Fruit fly (Drosophila melanogaster) whole organism, embryonic: Measurements from ENCODE around the gene nesd.

Experiments
- Abd-B ChIP-seq: fragments of 200-800 bp; sonication (Bioruptor generic); optimal IDR thresholded peaks from 2 replicates; lab custom pipeline; 2018; ENCODE audit warnings: missing biosample characterization, mild to moderate bottlenecking, missing genetic modification characterization, moderate library complexity
- Atf3 ChIP-seq: fragments of 200-800 bp; sonication (Bioruptor generic); optimal IDR thresholded peaks from 3 replicates; lab custom pipeline; 2016; ENCODE audit warnings: missing biosample characterization, missing genetic modification characterization
- Awh ChIP-seq: fragments of 200-800 bp; sonication (Bioruptor generic); IDR thresholded peaks from 2 replicates; pipeline ENCODE4, ENCODE4 v1.3.6; 2022; ENCODE audit warnings: missing biosample characterization, missing genetic modification characterization
- Bdp1 ChIP-seq: fragments of 200-800 bp; sonication (Bioruptor generic); optimal IDR thresholded peaks from 3 replicates; lab custom pipeline; 2016; ENCODE audit warnings: missing biosample characterization, missing genetic modification characterization
- Blimp-1 ChIP-seq: fragments of 200-800 bp; sonication (Bioruptor generic); optimal IDR thresholded peaks from 3 replicates; lab custom pipeline; 2018; ENCODE audit warnings: missing biosample characterization, missing genetic modification characterization, mild to moderate bottlenecking, moderate library complexity, missing genetic modification reagents
- C15 ChIP-seq: fragments of 200-800 bp; sonication (Bioruptor generic); IDR thresholded peaks from 3 replicates; pipeline ENCODE4 v1.3.6; 2022; ENCODE audit warnings: missing biosample characterization, missing genetic modification characterization
- CG12219 ChIP-seq: fragments of 200-800 bp; sonication (Bioruptor generic); optimal IDR thresholded peaks from 3 replicates; lab custom pipeline; 2018; ENCODE audit warnings: missing biosample characterization, mild to moderate bottlenecking, missing genetic modification characterization
- CG13287 ChIP-seq: fragments of 200-800 bp; sonication (Bioruptor generic); IDR thresholded peaks from 2 replicates; pipeline ENCODE4 v1.3.6; 2022; ENCODE audit warnings: missing biosample characterization, missing genetic modification characterization; ENCODE audit not compliant: partially characterized antibody
- CG14965 ChIP-seq: fragments of 200-800 bp; sonication (Bioruptor generic); optimal IDR thresholded peaks from 2 replicates; lab custom pipeline; 2016; ENCODE audit warnings: missing biosample characterization, missing genetic modification characterization, borderline replicate concordance
- CG1647 ChIP-seq: fragments of 200-800 bp; sonication (Bioruptor generic); optimal IDR thresholded peaks from 3 replicates; lab custom pipeline; 2016; ENCODE audit warnings: missing biosample characterization, missing genetic modification characterization
- CG17912 ChIP-seq: fragments of 200-800 bp; sonication (Bioruptor generic); optimal IDR thresholded peaks from 2 replicates; lab custom pipeline; 2018; ENCODE audit warnings: missing biosample characterization, mild to moderate bottlenecking, missing genetic modification characterization
- CG18599 ChIP-seq: fragments of 200-800 bp; sonication (Bioruptor generic); optimal IDR thresholded peaks from 3 replicates; lab custom pipeline; 2017; ENCODE audit warnings: missing biosample characterization, missing genetic modification characterization, mild to moderate bottlenecking, moderate library complexity, missing genetic modification reagents
- CG2678 ChIP-seq: fragments of 200-800 bp; sonication (Bioruptor generic); optimal IDR thresholded peaks from 3 replicates; lab custom pipeline; 2019; ENCODE audit warnings: missing biosample characterization, mild to moderate bottlenecking, missing genetic modification characterization, moderate library complexity
- CG31441 ChIP-seq: fragments of 200-800 bp; sonication (Bioruptor generic); IDR thresholded peaks from 2 replicates; pipeline ENCODE4 v1.3.6; 2022; ENCODE audit warnings: missing biosample characterization, missing genetic modification characterization
- CG3838 ChIP-seq: fragments of 200-800 bp; sonication (Bioruptor generic); optimal IDR thresholded peaks from 3 replicates; lab custom pipeline; 2016; ENCODE audit warnings: missing biosample characterization, missing genetic modification characterization
- CG3995 ChIP-seq: fragments of 200-800 bp; sonication (Bioruptor generic); optimal IDR thresholded peaks from 3 replicates; lab custom pipeline; 2016; ENCODE audit warnings: missing biosample characterization, missing genetic modification characterization
- CG42726 ChIP-seq: fragments of 200-800 bp; sonication (Bioruptor generic); IDR thresholded peaks from 2 replicates; pipeline ENCODE4 v1.3.6; 2022; ENCODE audit warnings: missing biosample characterization, missing genetic modification characterization; ENCODE audit not compliant: partially characterized antibody
- CG5953 ChIP-seq: fragments of 200-800 bp; sonication (Bioruptor generic); IDR thresholded peaks from 2 replicates; pipeline ENCODE4 v1.3.6; 2022; ENCODE audit warnings: missing biosample characterization, missing genetic modification characterization
- CG6689 ChIP-seq: fragments of 200-800 bp; sonication (Bioruptor generic); IDR thresholded peaks from 2 replicates; pipeline ENCODE4 v1.3.6; 2022; ENCODE audit warnings: missing biosample characterization, missing genetic modification characterization
- CG6854 ChIP-seq: fragments of 200-800 bp; sonication (Bioruptor generic); optimal IDR thresholded peaks from 3 replicates; lab custom pipeline; 2017; ENCODE audit warnings: missing biosample characterization, mild to moderate bottlenecking, missing genetic modification characterization
- CG7556 ChIP-seq: fragments of 200-800 bp; sonication (Bioruptor generic); optimal IDR thresholded peaks from 2 replicates; lab custom pipeline; 2017; ENCODE audit warnings: missing biosample characterization, mild to moderate bottlenecking, missing genetic modification characterization
- CG8924 ChIP-seq: fragments of 200-800 bp; optimal IDR thresholded peaks from 3 replicates; lab custom pipeline; 2019; ENCODE audit warnings: missing biosample characterization, mild to moderate bottlenecking, missing genetic modification characterization, moderate library complexity
- CrebB ChIP-seq: fragments of 200-800 bp; sonication (Bioruptor generic); optimal IDR thresholded peaks from 3 replicates; lab custom pipeline; 2018; ENCODE audit warnings: missing biosample characterization, mild to moderate bottlenecking, missing genetic modification characterization
- Deaf1 ChIP-seq: fragments of 200-800 bp; optimal IDR thresholded peaks from 3 replicates; lab custom pipeline; 2019; ENCODE audit warnings: missing biosample characterization, mild to moderate bottlenecking, missing genetic modification characterization, moderate library complexity
- Doc2 ChIP-seq: fragments of 200-800 bp; sonication (Bioruptor generic); IDR thresholded peaks from 2 replicates; pipeline ENCODE4 v1.3.6; 2022; ENCODE audit warnings: missing biosample characterization, missing genetic modification characterization
- Dref ChIP-seq: fragments of 200-800 bp; sonication (Bioruptor generic); IDR thresholded peaks from 2 replicates; pipeline ENCODE4 v1.3.6; 2022; ENCODE audit warnings: missing biosample characterization, missing genetic modification characterization
- Drgx ChIP-seq: fragments of 200-800 bp; sonication (Bioruptor generic); IDR thresholded peaks from 2 replicates; pipeline ENCODE4 v1.3.6; 2022; ENCODE audit warnings: missing biosample characterization, missing genetic modification characterization
- Hr3 ChIP-seq: fragments of 200-800 bp; sonication (Bioruptor generic); optimal IDR thresholded peaks from 3 replicates; lab custom pipeline; 2016; ENCODE audit warnings: missing biosample characterization, missing genetic modification characterization
- Hr78 ChIP-seq, 2 experiments: fragments of 200-800 bp in 1 of 2; fragments of >200 bp in 1 of 2; sonication (Bioruptor generic) in 1 of 2; optimal IDR thresholded peaks; 2 replicates each; lab custom pipeline; 2017 to 2019; ENCODE audit warnings: missing biosample characterization in 2 of 2, missing genetic modification characterization in 2 of 2, mild to moderate bottlenecking in 1 of 2, moderate library complexity in 1 of 2
- Kr ChIP-seq: fragments of 200-800 bp; sonication (Bioruptor generic); optimal IDR thresholded peaks from 2 replicates; lab custom pipeline; 2017; ENCODE audit warnings: missing biosample characterization, mild to moderate bottlenecking, missing genetic modification characterization
- MESR4 ChIP-seq: fragments of 200-800 bp; sonication (Bioruptor generic); optimal IDR thresholded peaks from 2 replicates; lab custom pipeline; 2018; ENCODE audit warnings: missing biosample characterization, mild to moderate bottlenecking, missing genetic modification characterization, moderate library complexity
- MTF-1 ChIP-seq: fragments of 200-800 bp; sonication (Bioruptor generic); optimal IDR thresholded peaks from 2 replicates; lab custom pipeline; 2018; ENCODE audit warnings: missing biosample characterization, mild to moderate bottlenecking, missing genetic modification characterization, borderline replicate concordance
- Mad ChIP-seq: fragments of 200-800 bp; sonication (Bioruptor generic); optimal IDR thresholded peaks from 2 replicates; lab custom pipeline; 2016; ENCODE audit warnings: missing biosample characterization, missing genetic modification characterization
- NC2α ChIP-seq: fragments of 200-800 bp; sonication (Bioruptor generic); optimal IDR thresholded peaks from 2 replicates; lab custom pipeline; 2016; ENCODE audit warnings: missing biosample characterization, missing genetic modification characterization
- NC2β ChIP-seq: fragments of 200-800 bp; sonication (Bioruptor generic); optimal IDR thresholded peaks from 2 replicates; lab custom pipeline; 2016; ENCODE audit warnings: missing biosample characterization, missing genetic modification characterization
- Neu2 ChIP-seq: fragments of 200-800 bp; sonication (Bioruptor generic); optimal IDR thresholded peaks from 3 replicates; lab custom pipeline; 2016; ENCODE audit warnings: missing biosample characterization, missing genetic modification characterization, borderline replicate concordance
- Nf-YB ChIP-seq: fragments of 200-800 bp; sonication (Bioruptor generic); optimal IDR thresholded peaks from 3 replicates; lab custom pipeline; 2019; ENCODE audit warnings: missing biosample characterization, mild to moderate bottlenecking, missing genetic modification characterization, moderate library complexity
- ara ChIP-seq: fragments of 200-800 bp; sonication (Bioruptor generic); IDR thresholded peaks from 2 replicates; pipeline ENCODE4 v1.3.6; 2022; ENCODE audit warnings: missing biosample characterization, missing genetic modification characterization
- danr ChIP-seq: fragments of 200-800 bp; sonication (Bioruptor generic); IDR thresholded peaks from 2 replicates; pipeline ENCODE4 v1.3.6; 2022; ENCODE audit warnings: missing biosample characterization, missing genetic modification characterization
- dimm ChIP-seq: fragments of 200-800 bp; sonication (Bioruptor generic); IDR thresholded peaks from 2 replicates; pipeline ENCODE4 v1.3.6; 2022; ENCODE audit warnings: missing biosample characterization, missing genetic modification characterization
- disco-r ChIP-seq: fragments of 200-800 bp; sonication (Bioruptor generic); optimal IDR thresholded peaks from 2 replicates; lab custom pipeline; 2016; ENCODE audit warnings: missing biosample characterization, missing genetic modification characterization
- fu2 ChIP-seq: fragments of 200-800 bp; sonication (Bioruptor generic); optimal IDR thresholded peaks from 2 replicates; lab custom pipeline; 2016; ENCODE audit warnings: missing biosample characterization, missing genetic modification characterization
- insv ChIP-seq, 2 experiments: fragments of 200-800 bp; sonication (Bioruptor generic); optimal IDR thresholded peaks; 3 replicates each; lab custom pipeline; 2016 to 2018; ENCODE audit warnings: missing biosample characterization in 2 of 2, missing genetic modification characterization in 2 of 2
- nerfin-2 ChIP-seq: fragments of 200-800 bp; sonication (Bioruptor generic); IDR thresholded peaks from 2 replicates; pipeline ENCODE4 v1.3.6; 2022; ENCODE audit warnings: missing biosample characterization, missing genetic modification characterization; ENCODE audit not compliant: partially characterized antibody
- rib ChIP-seq: fragments of 200-800 bp; sonication (Bioruptor generic); IDR thresholded peaks from 2 replicates; pipeline ENCODE4 v1.3.6; 2022; ENCODE audit warnings: missing biosample characterization, missing genetic modification characterization
- sob ChIP-seq: fragments of 200-800 bp; sonication (Bioruptor generic); IDR thresholded peaks from 2 replicates; pipeline ENCODE4 v1.3.6; 2022; ENCODE audit warnings: missing biosample characterization, missing genetic modification characterization
- sug ChIP-seq: fragments of 200-800 bp; optimal IDR thresholded peaks from 2 replicates; lab custom pipeline; 2019; ENCODE audit warnings: missing biosample characterization, mild to moderate bottlenecking, missing genetic modification characterization, moderate library complexity
- tx ChIP-seq: fragments of 200-800 bp; sonication (Bioruptor generic); optimal IDR thresholded peaks from 2 replicates; lab custom pipeline; 2016; ENCODE audit warnings: missing biosample characterization, missing genetic modification characterization
- usp ChIP-seq: fragments of >200 bp; optimal IDR thresholded peaks from 2 replicates; lab custom pipeline; 2017; ENCODE audit warnings: missing biosample characterization, missing genetic modification characterization
- z ChIP-seq: fragments of 200-800 bp; sonication (Bioruptor generic); IDR thresholded peaks from 3 replicates; pipeline ENCODE4 v1.3.6; 2022; ENCODE audit warnings: missing biosample characterization, missing genetic modification characterization

The nesd gene

dm6 chr2L:20061018-20061657 lies 32.6 kb upstream of the nesd start, which contains the start of the genes barr and lok (continued):
- TF ChIP-seq CG31441 (GFP tag; lab: Robert Waterston, UW): peak; percentile 62; the same call in 1 of the 2 replicates
- TF ChIP-seq CG13287: no peak
- no peak for TF ChIP-seq CG2678
- TF ChIP-seq Deaf1 (tag; lab: Kevin White, UChicago): no peak
- TF ChIP-seq Neu2: peak; percentile 1
- no peak for TF ChIP-seq disco-r (GFP tag; lab: Kevin White, UChicago)
- peak; percentile 36 for TF ChIP-seq tx (GFP tag; lab: Kevin White, UChicago)
- TF ChIP-seq MESR4 (GFP tag; lab: Kevin White, UChicago): peak; percentile 68
- no peak for TF ChIP-seq C15 (GFP tag; lab: Robert Waterston, UW)
- no peak for TF ChIP-seq MTF-1
- no peak for TF ChIP-seq CG14965 (GFP tag; lab: Kevin White, UChicago)
- no peak for TF ChIP-seq Kr (GFP tag; lab: Kevin White, UChicago)
- peak; percentile 44 for TF ChIP-seq CG3838
- TF ChIP-seq CG42726 (GFP tag; lab: Robert Waterston, UW): no peak
- TF ChIP-seq NC2β (GFP tag; lab: Kevin White, UChicago): no peak
- peak; percentile 44 for TF ChIP-seq Atf3
- TF ChIP-seq CG6854 (GFP tag; lab: Kevin White, UChicago): no peak
- peak; percentile 70 for TF ChIP-seq CG8924
- TF ChIP-seq CG3995 (GFP tag; lab: Kevin White, UChicago): peak; percentile 93
- TF ChIP-seq rib (GFP tag; lab: Robert Waterston, UW): no peak
- TF ChIP-seq Mad: peak; percentile 37
- TF ChIP-seq Abd-B: peak; percentile 71
- TF ChIP-seq CG17912 (GFP tag; lab: Kevin White, UChicago): no peak
- TF ChIP-seq CG1647 (GFP tag; lab: Kevin White, UChicago): peak; percentile 47
- TF ChIP-seq Blimp-1 (GFP tag; lab: Kevin White, UChicago): no peak
- TF ChIP-seq sob (GFP tag; lab: Robert Waterston, UW): peak; percentile 38; the same call in 1 of the 2 replicates
- no peak for TF ChIP-seq CrebB (tag; lab: Kevin White, UChicago)
- no peak for TF ChIP-seq CG6689 (GFP tag; lab: Robert Waterston, UW)
- TF ChIP-seq fu2: peak; percentile 45
- TF ChIP-seq Bdp1 (GFP tag; lab: Kevin White, UChicago): peak; percentile 24
- TF ChIP-seq Doc2 (GFP tag; lab: Robert Waterston, UW): no peak
- no peak for TF ChIP-seq CG12219 (GFP tag; lab: Kevin White, UChicago)
- no peak for TF ChIP-seq usp (GFP tag; lab: Kevin White, UChicago)
- no peak for TF ChIP-seq dimm (GFP tag; lab: Robert Waterston, UW)
- no peak for TF ChIP-seq Drgx (GFP tag; lab: Robert Waterston, UW)
- peak; percentile 57 for TF ChIP-seq CG7556 (GFP tag; lab: Kevin White, UChicago)
- peak; percentile 63 for TF ChIP-seq sug (tag; lab: Kevin White, UChicago)
- no peak for TF ChIP-seq z
- no peak for TF ChIP-seq nerfin-2 (GFP tag; lab: Robert Waterston, UW)
- TF ChIP-seq danr (GFP tag; lab: Robert Waterston, UW): peak; percentile 20; the same call in 1 of the 2 replicates
- TF ChIP-seq CG5953 (GFP tag; lab: Robert Waterston, UW): no peak
- no peak for TF ChIP-seq Hr78 (GFP tag; optimal IDR thresholded peaks at IDR 0.05; lab: Kevin White, UChicago)
- no peak for TF ChIP-seq Nf-YB (GFP tag; lab: Kevin White, UChicago)
- no peak for TF ChIP-seq ara (GFP tag; lab: Robert Waterston, UW)
- peak; percentile 66 for TF ChIP-seq Hr3 (GFP tag; lab: Kevin White, UChicago)
- no peak for TF ChIP-seq NC2α
- TF ChIP-seq Awh (GFP tag; lab: Robert Waterston, UW): no peak
- TF ChIP-seq Dref (GFP tag; lab: Robert Waterston, UW): no peak
- no peak for TF ChIP-seq insv (GFP tag; optimal IDR thresholded peaks at IDR 0.05; lab: Kevin White, UChicago)
- no peak for TF ChIP-seq CG18599 (GFP tag; lab: Kevin White, UChicago)
